Worm (Caenorhabditis elegans) whole organism, early embryonic: ENCODE measurements around the gene F19B10.10.

Experiments used
- ama-1 ChIP-seq: fragments of 150-350 bp; optimal IDR thresholded peaks from 2 replicates; lab custom pipeline; 2014
- ets-7 ChIP-seq: sonication (generic microtip); optimal IDR thresholded peaks from 2 replicates; lab custom pipeline; 2016; ENCODE audit warnings: missing genotype, missing genetic modification characterization, missing compliant biosample characterization
- flt-1 ChIP-seq: fragments of 200-800 bp; sonication (Bioruptor generic); IDR thresholded peaks from 2 replicates; pipeline ENCODE4 v1.3.6; 2022; ENCODE audit warnings: missing genetic modification characterization, missing compliant biosample characterization
- hmg-4 ChIP-seq: fragments of 200-800 bp; sonication (Bioruptor generic); optimal IDR thresholded peaks from 2 replicates; lab custom pipeline; 2018; ENCODE audit warnings: mild to moderate bottlenecking, missing genetic modification characterization, missing compliant biosample characterization
- hnd-1 ChIP-seq: sonication (generic microtip); optimal IDR thresholded peaks from 2 replicates; lab custom pipeline; 2016; ENCODE audit warnings: missing genetic modification characterization, missing compliant biosample characterization
- tbx-37 ChIP-seq: fragments of 200-800 bp; sonication (Bioruptor generic); conservative IDR thresholded peaks from 2 replicates; pipeline ENCODE4 v1.3.6; 2022; ENCODE audit warnings: missing genetic modification reagents, missing genetic modification characterization, missing compliant biosample characterization
- tra-4 ChIP-seq: sonication (generic microtip); optimal IDR thresholded peaks from 2 replicates; lab custom pipeline; 2017; ENCODE audit warnings: missing genetic modification characterization, missing compliant biosample characterization

DNA sequence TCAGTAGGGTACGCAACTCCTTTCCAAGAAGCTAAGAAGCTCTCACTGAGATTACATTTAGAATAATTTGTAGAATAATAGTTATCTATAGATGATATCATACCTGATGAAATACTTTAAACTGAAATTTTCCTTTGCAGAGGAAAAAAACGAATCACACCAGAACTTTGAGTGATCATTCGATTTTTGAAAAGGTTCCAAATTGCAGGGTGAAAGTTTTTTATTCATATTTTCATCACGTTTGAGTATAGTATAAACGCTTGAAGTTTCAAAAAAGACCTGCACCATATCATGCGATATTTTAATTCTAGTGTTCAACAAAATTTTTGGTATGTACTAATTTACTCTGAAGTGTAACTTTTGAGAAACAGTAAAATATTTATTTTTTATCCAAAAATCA, 33.4 kb upstream of the F19B10.10 start, which contains the start of gene srh-100:
- TF ChIP-seq tbx-37 (GFP tag; lab: Robert Waterston, UW) (no peak), hnd-1 (tag; lab: Kevin White, UChicago) (no peak), tra-4 (tag; lab: Kevin White, UChicago) (no peak), flt-1 (GFP tag; lab: Robert Waterston, UW) (no peak), ama-1 (lab: Kevin White, UChicago) (no peak), ets-7 (tag; lab: Kevin White, UChicago) (no peak), hmg-4 (GFP tag; lab: Kevin White, UChicago) (no peak)
